Fruit fly (Drosophila melanogaster): ENCODE measurements around the gene CG14968.

The CG14968 gene

DNA sequence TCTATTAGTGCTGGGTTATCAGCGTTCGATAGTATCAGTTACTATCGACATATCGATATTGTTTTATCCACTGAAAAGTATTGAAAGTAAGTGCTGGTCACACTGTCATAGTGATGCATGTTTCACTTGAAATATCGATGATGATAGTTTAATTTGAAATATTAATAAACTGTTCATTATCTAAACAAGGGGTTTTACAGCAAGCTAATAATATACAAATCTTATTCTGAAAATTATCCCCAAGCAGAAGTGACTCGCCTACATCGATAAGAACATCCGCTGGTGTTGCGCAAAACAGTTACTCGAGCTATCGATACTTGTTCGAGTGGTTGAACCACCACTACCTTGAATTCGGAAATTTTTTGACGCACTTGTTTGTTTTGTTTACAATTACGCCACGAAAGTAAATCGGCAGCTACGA, 16.3 kb upstream of the CG14968 start, which contains the start of the genes PIG-C, CG12016 and Dpm2:
TSS of gene PIG-C (minus strand) at position 10 of the 421 bp plus-strand sequence.
TSS of gene CG12016 (plus strand) at position 333 of the 421 bp plus-strand sequence.
TSS of gene Dpm2 (plus strand) at position 333 of the 421 bp plus-strand sequence.
- no peak for TF ChIP-seq psq (optimal IDR thresholded peaks at IDR 0.05)
- no peak for TF ChIP-seq EcR (GFP tag; optimal IDR thresholded peaks at IDR 0.05)
- TF ChIP-seq CG8478 (optimal IDR thresholded peaks at IDR 0.05) = no peak
- no peak for TF ChIP-seq usp (GFP tag; optimal IDR thresholded peaks at IDR 0.05)
- TF ChIP-seq pan (optimal IDR thresholded peaks at IDR 0.05) = no peak
- TF ChIP-seq Dll (optimal IDR thresholded peaks at IDR 0.05) = no peak

DNA sequence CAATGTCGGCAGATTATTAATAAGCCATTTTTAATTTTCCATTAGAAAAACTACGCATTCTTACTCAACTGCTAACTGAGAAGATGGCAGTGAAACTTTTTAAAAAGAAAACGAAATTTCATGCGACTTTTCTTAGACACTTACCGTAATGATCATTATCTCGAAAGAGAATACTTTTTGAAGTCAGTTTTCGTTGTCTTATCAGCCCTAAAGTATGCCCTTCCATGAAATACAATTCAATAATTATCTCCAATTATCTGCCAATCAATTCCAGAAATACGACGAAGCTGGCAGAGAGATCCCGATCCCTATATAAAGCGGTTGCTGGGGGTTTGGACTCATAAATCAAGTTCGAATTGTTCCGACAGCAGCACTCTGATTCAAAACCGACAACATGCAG, 13.5 kb upstream of the CG14968 start, which contains the start of gene Drsl5:
TSS of gene Drsl5 (plus strand) at position 341 of the 400 bp plus-strand sequence.
- TF ChIP-seq psq (optimal IDR thresholded peaks at IDR 0.05) (no peak), usp (GFP tag; optimal IDR thresholded peaks at IDR 0.05) (no peak), pan (optimal IDR thresholded peaks at IDR 0.05) (no peak), Dll (optimal IDR thresholded peaks at IDR 0.05) (no peak), CG8478 (optimal IDR thresholded peaks at IDR 0.05) (no peak), EcR (GFP tag; optimal IDR thresholded peaks at IDR 0.05) (no peak)

dm6 chr3L:3315288-3315687, 12.4 kb upstream of the CG14968 start, which contains the start of gene Drsl4:
Gene Drsl4, plus strand, starts transcription at chr3L:3315620.
- TF ChIP-seq EcR (GFP tag; optimal IDR thresholded peaks at IDR 0.05) = no peak
- no peak for TF ChIP-seq CG8478 (optimal IDR thresholded peaks at IDR 0.05)
- no peak for TF ChIP-seq psq (optimal IDR thresholded peaks at IDR 0.05)
- TF ChIP-seq pan (optimal IDR thresholded peaks at IDR 0.05) = no peak
- no peak for TF ChIP-seq Dll (optimal IDR thresholded peaks at IDR 0.05)
- no peak for TF ChIP-seq usp (GFP tag; optimal IDR thresholded peaks at IDR 0.05)

DNA sequence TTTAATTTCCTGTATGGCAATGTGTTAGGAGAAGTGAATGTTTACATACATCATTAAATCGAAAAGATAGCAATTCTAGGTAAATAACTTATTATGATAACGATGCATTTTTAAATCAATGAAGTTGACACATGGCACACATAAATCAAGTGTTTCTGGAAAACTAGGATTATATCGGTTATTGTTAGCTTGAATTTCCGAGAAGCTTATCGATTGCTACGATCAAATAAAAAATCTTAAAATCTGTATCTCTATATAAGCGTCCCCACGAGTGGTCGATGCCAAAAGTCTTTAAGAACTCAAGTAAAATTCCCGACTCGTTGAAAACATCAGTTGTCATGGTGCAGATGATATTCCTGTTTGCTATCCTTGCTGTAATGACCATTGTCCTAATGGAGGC, 11.8 kb upstream of the CG14968 start, which contains the start of gene Drsl3:
TSS of gene Drsl3 (plus strand) at position 301 of the 400 bp plus-strand sequence.
- TF ChIP-seq Dll (optimal IDR thresholded peaks at IDR 0.05) (no peak), usp (GFP tag; optimal IDR thresholded peaks at IDR 0.05) (no peak)

DNA sequence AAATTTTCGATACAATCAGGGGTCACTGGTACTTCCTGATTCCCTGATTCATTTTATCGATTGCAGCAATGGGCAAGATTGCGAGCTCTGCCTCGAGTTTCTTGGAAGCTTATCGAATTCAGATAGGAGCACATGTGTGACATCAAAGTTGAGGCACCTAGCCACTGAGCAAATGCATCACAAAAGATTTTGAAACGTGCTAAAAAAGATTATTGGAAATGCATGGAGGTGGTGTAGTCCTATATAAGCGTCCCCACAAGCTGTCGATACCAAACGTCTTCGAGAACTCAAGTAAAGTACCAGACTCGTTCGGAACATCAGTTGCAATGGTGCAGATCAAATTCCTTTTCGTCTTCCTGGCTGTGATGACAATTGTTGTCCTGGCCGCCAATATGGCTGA, 11.1 kb upstream of the CG14968 start, which contains the start of gene Drsl2:
TSS of gene Drsl2 (plus strand) at position 301 of the 400 bp plus-strand sequence.
- TF ChIP-seq EcR (GFP tag; optimal IDR thresholded peaks at IDR 0.05) = no peak
- no peak for TF ChIP-seq pan (optimal IDR thresholded peaks at IDR 0.05)

dm6 chr3L:3308676-3309613, 6.0 kb upstream of the CG14968 start:
- no peak for TF ChIP-seq usp (GFP tag; optimal IDR thresholded peaks at IDR 0.05)
- TF ChIP-seq pan (optimal IDR thresholded peaks at IDR 0.05) = no peak
- no peak for TF ChIP-seq psq (optimal IDR thresholded peaks at IDR 0.05)
- TF ChIP-seq Dll (optimal IDR thresholded peaks at IDR 0.05) = no peak
- TF ChIP-seq EcR (GFP tag; optimal IDR thresholded peaks at IDR 0.05) = no peak
- TF ChIP-seq CG8478 (optimal IDR thresholded peaks at IDR 0.05) = no peak

dm6 chr3L:3307593-3307992, 4.7 kb upstream of the CG14968 start:
- TF ChIP-seq usp (GFP tag; optimal IDR thresholded peaks at IDR 0.05) (no peak), psq (optimal IDR thresholded peaks at IDR 0.05) (no peak), Dll (optimal IDR thresholded peaks at IDR 0.05) (no peak), CG8478 (optimal IDR thresholded peaks at IDR 0.05) (no peak), EcR (GFP tag; optimal IDR thresholded peaks at IDR 0.05) (no peak)

- TF ChIP-seq EcR (GFP tag; optimal IDR thresholded peaks at IDR 0.05) (no peak), pan (optimal IDR thresholded peaks at IDR 0.05) (no peak), psq (optimal IDR thresholded peaks at IDR 0.05) (no peak), usp (GFP tag; optimal IDR thresholded peaks at IDR 0.05) (no peak), CG8478 (optimal IDR thresholded peaks at IDR 0.05) (no peak), Dll (optimal IDR thresholded peaks at IDR 0.05) (no peak)
Observed at dm6 chr3L:3306515-3306914, 3.6 kb upstream of the CG14968 start.

DNA sequence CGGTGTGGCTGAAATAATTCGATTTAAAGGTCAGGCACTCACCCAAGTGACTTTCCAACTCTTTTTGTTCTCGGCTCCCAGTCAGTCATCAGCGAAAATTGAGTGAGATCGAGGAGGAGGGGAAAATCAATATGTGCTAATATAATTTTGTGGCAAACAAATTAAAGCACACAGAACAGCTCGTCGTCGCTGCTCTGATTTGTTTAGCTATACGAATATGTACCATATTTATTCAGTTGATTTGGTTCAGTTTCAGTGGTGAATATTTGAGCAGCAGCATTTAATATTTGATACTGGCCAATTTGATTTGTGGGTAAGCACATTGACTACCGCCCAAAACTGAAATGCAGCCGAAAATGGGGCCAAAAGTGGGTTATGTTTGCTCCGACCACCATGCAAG, 2.5 kb upstream of the CG14968 start:
- TF ChIP-seq CG8478 (optimal IDR thresholded peaks at IDR 0.05) (no peak), psq (optimal IDR thresholded peaks at IDR 0.05) (no peak), Dll (optimal IDR thresholded peaks at IDR 0.05) (no peak), EcR (GFP tag; optimal IDR thresholded peaks at IDR 0.05) (no peak), usp (GFP tag; optimal IDR thresholded peaks at IDR 0.05) (no peak), pan (optimal IDR thresholded peaks at IDR 0.05) (no peak)

DNA sequence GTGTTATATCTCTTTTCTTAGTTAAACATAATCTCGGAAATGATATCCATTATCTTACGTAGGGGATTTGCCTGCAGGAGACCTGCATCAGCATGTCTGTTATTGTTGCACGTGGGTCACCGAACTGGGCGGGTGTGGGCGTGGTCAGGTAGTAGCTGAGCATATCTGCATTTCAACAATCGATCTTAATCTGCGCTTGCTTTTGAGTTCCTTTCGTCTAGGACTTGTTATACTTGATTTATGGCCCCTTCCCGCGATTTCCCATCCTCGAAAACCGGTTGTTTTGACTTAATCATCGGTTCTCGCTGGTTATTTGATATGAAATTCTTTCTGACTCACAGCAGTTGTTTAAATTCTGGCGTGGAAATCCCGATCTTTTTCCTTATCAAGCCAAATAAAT, 1.8 kb upstream of the CG14968 start:
- TF ChIP-seq pan (optimal IDR thresholded peaks at IDR 0.05) (no peak), CG8478 (optimal IDR thresholded peaks at IDR 0.05) (no peak), psq (optimal IDR thresholded peaks at IDR 0.05) (no peak), usp (GFP tag; optimal IDR thresholded peaks at IDR 0.05) (no peak), EcR (GFP tag; optimal IDR thresholded peaks at IDR 0.05) (no peak), Dll (optimal IDR thresholded peaks at IDR 0.05) (no peak)

- no peak for TF ChIP-seq Dll (optimal IDR thresholded peaks at IDR 0.05)
- TF ChIP-seq usp (GFP tag; optimal IDR thresholded peaks at IDR 0.05) = no peak
- TF ChIP-seq EcR (GFP tag; optimal IDR thresholded peaks at IDR 0.05) = no peak
- TF ChIP-seq psq (optimal IDR thresholded peaks at IDR 0.05) = no peak
- no peak for TF ChIP-seq CG8478 (optimal IDR thresholded peaks at IDR 0.05)
- TF ChIP-seq pan (optimal IDR thresholded peaks at IDR 0.05) = no peak
Observed at dm6 chr3L:3303534-3304459, 885 bp upstream of the CG14968 start, which contains the start of gene ZnT63C. Gene ZnT63C, plus strand, starts transcription at chr3L:3303708.
